Fruit fly (Drosophila melanogaster) whole organism, pupa: Measurements from ENCODE around the gene CG6769.

ENCODE experiments used
- CG13204 ChIP-seq: fragments of 200-800 bp; sonication (Bioruptor generic); optimal IDR thresholded peaks from 2 replicates; lab custom pipeline; 2018; ENCODE audit warnings: missing biosample characterization, mild to moderate bottlenecking, missing genetic modification characterization, moderate library complexity
- CG15710 ChIP-seq: fragments of 200-800 bp; sonication (Bioruptor generic); optimal IDR thresholded peaks from 2 replicates; lab custom pipeline; 2018; ENCODE audit warnings: missing biosample characterization, mild to moderate bottlenecking, missing genetic modification characterization, moderate library complexity
- CG32121 ChIP-seq: fragments of 200-800 bp; sonication (Bioruptor generic); IDR thresholded peaks from 2 replicates; pipeline ENCODE4 v1.3.6; 2022; ENCODE audit warnings: missing biosample characterization, missing genetic modification characterization
- EcR ChIP-seq: fragments of 200-800 bp; sonication (Bioruptor generic); optimal IDR thresholded peaks from 3 replicates; lab custom pipeline; 2019; ENCODE audit warnings: missing biosample characterization, missing genetic modification characterization, mild to moderate bottlenecking, moderate library complexity, missing genetic modification reagents
- Pif1B ChIP-seq: fragments of 200-800 bp; sonication (Bioruptor generic); optimal IDR thresholded peaks from 3 replicates; lab custom pipeline; 2016; ENCODE audit warnings: missing biosample characterization, missing genetic modification characterization
- Snoo ChIP-seq: fragments of 200-800 bp; sonication (Bioruptor generic); optimal IDR thresholded peaks from 3 replicates; lab custom pipeline; 2017; ENCODE audit warnings: missing biosample characterization, mild to moderate bottlenecking, missing genetic modification characterization, inconsistent platforms

- TF ChIP-seq CG15710: peak; percentile 42
- TF ChIP-seq Pif1B (GFP tag; lab: Kevin White, UChicago): no peak
- no peak for TF ChIP-seq EcR (GFP tag; lab: Kevin White, UChicago)
- TF ChIP-seq Snoo: no peak
- no peak for TF ChIP-seq CG32121 (GFP tag; lab: Robert Waterston, UW)
- no peak for TF ChIP-seq CG13204
Observed at dm6 chrX:17836420-17836932, 24.3 kb upstream of the CG6769 start.
